Fruit fly (Drosophila melanogaster): ENCODE results near the gene Ube3a.

DNA sequence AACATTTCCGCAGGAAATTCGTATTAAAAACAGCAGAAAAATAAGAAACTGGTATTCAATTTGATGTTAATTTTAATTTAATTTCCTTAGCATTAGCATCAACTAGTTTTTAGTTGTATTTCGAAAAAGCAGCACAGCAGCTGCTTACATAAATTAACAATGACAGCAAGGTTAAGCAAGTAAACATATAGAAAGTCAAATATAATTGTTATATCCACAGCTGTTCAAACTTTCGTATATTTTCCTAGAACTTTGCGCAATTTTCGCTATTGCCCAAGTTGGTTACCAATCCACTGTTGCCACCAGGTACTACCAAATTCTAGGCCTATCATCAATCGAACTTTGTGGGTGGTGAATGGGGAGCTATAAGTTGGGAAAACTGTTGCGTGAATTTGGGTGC lies 20.4 kb downstream of the Ube3a start:
- TF ChIP-seq CTCF (optimal IDR thresholded peaks at IDR 0.05) (no peak), CG8478 (optimal IDR thresholded peaks at IDR 0.05) (no peak)

Data from S2 (cell line).